Worm (Caenorhabditis elegans) whole organism, L4 larva: ENCODE results near the gene K03B8.11.

Source experiments
- F37D6.2 ChIP-seq: sonication (generic microtip); optimal IDR thresholded peaks from 2 replicates; lab custom pipeline; 2016; ENCODE audit warnings: mild to moderate bottlenecking, missing genetic modification characterization, missing compliant biosample characterization
- T26A8.4 ChIP-seq: fragments of 200-800 bp; sonication (Bioruptor generic); IDR thresholded peaks from 2 replicates; pipeline ENCODE4 v1.3.6; 2022; ENCODE audit warnings: missing genetic modification characterization, missing compliant biosample characterization
- ZK337.2 ChIP-seq: fragments of 200-800 bp; sonication (Bioruptor generic); IDR thresholded peaks from 2 replicates; pipeline ENCODE4 v1.3.6; 2022; ENCODE audit warnings: missing genetic modification reagents, missing genetic modification characterization, missing compliant biosample characterization
- ceh-20 ChIP-seq: fragments of 200-800 bp; sonication (Bioruptor generic); IDR thresholded peaks from 2 replicates; pipeline ENCODE4 v1.3.6; 2022; ENCODE audit warnings: missing genetic modification reagents, missing genetic modification characterization, missing compliant biosample characterization
- ceh-28 ChIP-seq: fragments of 150-350 bp; optimal IDR thresholded peaks from 2 replicates; lab custom pipeline; 2014; ENCODE audit warnings: missing biosample characterization, missing genetic modification reagents, missing genetic modification characterization
- ceh-32 ChIP-seq: sonication (generic microtip); optimal IDR thresholded peaks from 2 replicates; lab custom pipeline; 2016; ENCODE audit warnings: mild to moderate bottlenecking, missing genetic modification characterization, missing compliant biosample characterization; ENCODE audit not compliant: poor library complexity
- ceh-62 ChIP-seq: sonication (generic microtip); optimal IDR thresholded peaks from 2 replicates; lab custom pipeline; 2017; ENCODE audit warnings: missing biosample characterization, missing genetic modification characterization
- ces-1 ChIP-seq: fragments of 150-350 bp; sonication (generic microtip); optimal IDR thresholded peaks from 4 replicates; lab custom pipeline; 2014; ENCODE audit warnings: missing biosample characterization, missing genetic modification reagents, missing genetic modification characterization
- cey-2 ChIP-seq: sonication (generic microtip); optimal IDR thresholded peaks from 3 replicates; lab custom pipeline; 2017; ENCODE audit warnings: missing genetic modification characterization, mild to moderate bottlenecking, missing compliant biosample characterization, antibody characterized with exemption, borderline replicate concordance; ENCODE audit not compliant: insufficient read depth
- ctbp-1 ChIP-seq: fragments of 200-800 bp; sonication (Bioruptor generic); IDR thresholded peaks from 2 replicates; pipeline ENCODE4 v1.3.6; 2022; ENCODE audit warnings: missing genetic modification reagents, missing genetic modification characterization, missing compliant biosample characterization
- daf-16 ChIP-seq, 3 experiments: sonication (generic microtip); optimal IDR thresholded peaks; 2 replicates each; lab custom pipeline; 2016 to 2017; ENCODE audit warnings: missing genetic modification characterization in 3 of 3, missing genetic modification reagents in 3 of 3, mild to moderate bottlenecking in 2 of 3, missing compliant biosample characterization in 2 of 3, missing biosample characterization in 1 of 3, moderate library complexity in 1 of 3
- daf-19 ChIP-seq: fragments of 200-800 bp; sonication (Bioruptor generic); conservative IDR thresholded peaks from 2 replicates; pipeline ENCODE4 v1.3.6; 2022; ENCODE audit warnings: missing genetic modification characterization, missing compliant biosample characterization
- dve-1 ChIP-seq: sonication (generic microtip); optimal IDR thresholded peaks from 2 replicates; lab custom pipeline; 2017; ENCODE audit warnings: antibody characterized with exemption, mild to moderate bottlenecking, missing genetic modification characterization, missing compliant biosample characterization; ENCODE audit not compliant: insufficient read depth
- egl-43 ChIP-seq: fragments of 200-800 bp; sonication (Bioruptor generic); IDR thresholded peaks from 2 replicates; pipeline ENCODE4 v1.3.6; 2022; ENCODE audit warnings: missing genetic modification reagents, missing genetic modification characterization, missing compliant biosample characterization
- fkh-10 ChIP-seq: fragments of 150-350 bp; optimal IDR thresholded peaks from 2 replicates; lab custom pipeline; 2014; ENCODE audit warnings: missing biosample characterization, missing genetic modification reagents, missing genetic modification characterization
- hif-1 ChIP-seq, 2 experiments: sonication (generic microtip); optimal IDR thresholded peaks; 2 replicates each; lab custom pipeline; 2016 to 2017; ENCODE audit warnings: missing compliant biosample characterization in 2 of 2, missing genetic modification characterization in 2 of 2, missing genetic modification reagents in 2 of 2, missing genotype in 2 of 2, mild to moderate bottlenecking in 1 of 2
- hmg-1.1 ChIP-seq: fragments of 200-800 bp; sonication (Bioruptor generic); IDR thresholded peaks from 2 replicates; pipeline ENCODE4 v1.3.6; 2022; ENCODE audit warnings: missing genetic modification reagents, missing genetic modification characterization, missing compliant biosample characterization
- lim-7 ChIP-seq: fragments of 200-800 bp; sonication (Bioruptor generic); IDR thresholded peaks from 2 replicates; pipeline ENCODE4 v1.3.6; 2022; ENCODE audit warnings: missing genetic modification characterization, missing compliant biosample characterization
- lin-38 ChIP-seq: fragments of 200-800 bp; sonication (Bioruptor generic); IDR thresholded peaks from 2 replicates; pipeline ENCODE4 v1.3.6; 2022; ENCODE audit warnings: missing genetic modification reagents, missing genetic modification characterization, missing compliant biosample characterization
- lsy-2 ChIP-seq, 2 experiments: fragments of 150-350 bp in 1 of 2; sonication (generic microtip) in 1 of 2; optimal IDR thresholded peaks; 2 replicates each; lab custom pipeline; 2014 to 2017; ENCODE audit warnings: missing biosample characterization in 2 of 2, missing genetic modification characterization in 2 of 2
- madf-9 ChIP-seq: fragments of 200-800 bp; sonication (Bioruptor generic); conservative IDR thresholded peaks from 2 replicates; pipeline ENCODE4 v1.3.6; 2022; ENCODE audit warnings: missing genetic modification reagents, missing genetic modification characterization, missing compliant biosample characterization
- mdl-1 ChIP-seq, 2 experiments: fragments of 150-350 bp in 1 of 2; sonication (generic microtip) in 1 of 2; optimal IDR thresholded peaks; 2 replicates each; lab custom pipeline; 2014 to 2017; ENCODE audit warnings: missing biosample characterization in 2 of 2, missing genetic modification characterization in 2 of 2
- mep-1 ChIP-seq: fragments of 150-350 bp; sonication (generic microtip); optimal IDR thresholded peaks from 3 replicates; lab custom pipeline; 2014; ENCODE audit warnings: missing biosample characterization, missing genetic modification characterization
- mes-2 ChIP-seq: sonication (generic microtip); optimal IDR thresholded peaks from 2 replicates; lab custom pipeline; 2016; ENCODE audit warnings: missing genotype, mild to moderate bottlenecking, missing genetic modification characterization, missing compliant biosample characterization; ENCODE audit not compliant: poor library complexity, severe bottlenecking
- mxl-2 ChIP-seq: fragments of 200-800 bp; sonication (Bioruptor generic); conservative IDR thresholded peaks from 2 replicates; pipeline ENCODE4 v1.3.6; 2022; ENCODE audit warnings: missing genetic modification reagents, missing genetic modification characterization, missing compliant biosample characterization
- mxl-3 ChIP-seq: fragments of 200-800 bp; sonication (Bioruptor generic); optimal IDR thresholded peaks from 2 replicates; lab custom pipeline; 2018; ENCODE audit warnings: mild to moderate bottlenecking, missing genetic modification characterization, missing compliant biosample characterization
- nhr-102 ChIP-seq: sonication (generic microtip); optimal IDR thresholded peaks from 2 replicates; lab custom pipeline; 2016; ENCODE audit warnings: mild to moderate bottlenecking, missing genetic modification characterization, moderate library complexity, missing compliant biosample characterization
- nhr-11 ChIP-seq: fragments of 150-350 bp; optimal IDR thresholded peaks from 2 replicates; lab custom pipeline; 2014; ENCODE audit warnings: missing biosample characterization, missing genetic modification characterization
- nhr-111 ChIP-seq: fragments of 200-800 bp; sonication (Bioruptor generic); optimal IDR thresholded peaks from 2 replicates; lab custom pipeline; 2018; ENCODE audit warnings: mild to moderate bottlenecking, missing genetic modification characterization, missing compliant biosample characterization
- nhr-237 ChIP-seq: sonication (generic microtip); optimal IDR thresholded peaks from 2 replicates; lab custom pipeline; 2017; ENCODE audit warnings: missing biosample characterization, missing genetic modification characterization
- nhr-28 ChIP-seq: fragments of 150-350 bp; optimal IDR thresholded peaks from 2 replicates; lab custom pipeline; 2014; ENCODE audit warnings: missing biosample characterization, missing genetic modification characterization
- nhr-77 ChIP-seq: fragments of 150-350 bp; optimal IDR thresholded peaks from 2 replicates; lab custom pipeline; 2014; ENCODE audit warnings: missing biosample characterization, missing genetic modification characterization
- pqm-1 ChIP-seq: sonication (generic microtip); optimal IDR thresholded peaks from 2 replicates; lab custom pipeline; 2017; ENCODE audit warnings: missing biosample characterization, missing genetic modification characterization
- rbr-2 ChIP-seq: sonication (generic microtip); optimal IDR thresholded peaks from 2 replicates; lab custom pipeline; 2016; ENCODE audit warnings: missing genotype, missing genetic modification characterization, missing compliant biosample characterization
- set-16 ChIP-seq: fragments of 200-800 bp; sonication (Bioruptor generic); IDR thresholded peaks from 2 replicates; pipeline ENCODE4 v1.3.6; 2022; ENCODE audit warnings: missing genetic modification reagents, missing genetic modification characterization, missing compliant biosample characterization
- snpc-1.2 ChIP-seq: fragments of 200-800 bp; sonication (Bioruptor generic); IDR thresholded peaks from 2 replicates; pipeline ENCODE4 v1.3.6; 2022; ENCODE audit warnings: missing genetic modification reagents, missing genetic modification characterization, missing compliant biosample characterization
- snpc-4 ChIP-seq: fragments of 150-350 bp; optimal IDR thresholded peaks from 2 replicates; lab custom pipeline; 2014; ENCODE audit warnings: missing biosample characterization, missing genetic modification characterization
- unc-62 ChIP-seq, 3 experiments: fragments of 150-350 bp in 1 of 3; sonication (generic microtip); optimal IDR thresholded peaks in 2 of 3; peaks in 1 of 3; 1 replicate in 1 of 3; 2 replicates in 2 of 3; lab custom pipeline; 2014 to 2017; ENCODE audit warnings: missing biosample characterization in 3 of 3, missing genetic modification characterization in 3 of 3, missing genetic modification reagents in 3 of 3, missing genotype in 1 of 3
- zip-11 ChIP-seq: fragments of 200-800 bp; sonication (Bioruptor generic); IDR thresholded peaks from 2 replicates; pipeline ENCODE4 v1.3.6; 2022; ENCODE audit warnings: missing genetic modification characterization, missing compliant biosample characterization

The K03B8.11 gene

DNA sequence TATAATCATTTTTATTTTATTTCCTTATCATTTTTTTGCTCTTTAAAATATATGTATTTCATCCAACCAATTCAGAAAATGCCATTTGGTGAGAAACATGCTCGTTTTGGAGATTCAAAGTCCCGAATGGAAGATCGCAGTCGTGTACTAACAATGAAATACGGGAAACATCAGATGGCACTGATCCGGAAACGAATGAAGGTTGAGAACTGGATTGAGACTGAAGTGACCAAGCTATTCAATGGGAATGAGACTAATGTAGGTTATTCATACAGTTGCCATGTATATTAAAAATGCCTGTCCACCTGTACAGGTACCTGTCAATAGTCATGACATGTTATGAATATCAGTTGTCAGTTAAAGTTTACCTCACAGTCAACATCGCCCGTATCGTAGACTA lies 7.3 kb downstream of the K03B8.11 start, which contains the start of gene F55C10.5:
TSS of gene F55C10.5 (plus strand) at position 74 of the 400 bp plus-strand sequence.
- TF ChIP-seq dve-1, result no peak
- TF ChIP-seq unc-62 (GFP tag; optimal IDR thresholded peaks at IDR 0.05 in 1 of 2; lab: Kevin White, UChicago), result peak in 1 of 2 experiments; percentile 94
- TF ChIP-seq unc-62 (tag; optimal IDR thresholded peaks at IDR 0.05; lab: Kevin White, UChicago), result no peak

ce11 chrV:11380571-11380970 lies 9.7 kb downstream of the K03B8.11 start:
- TF ChIP-seq fkh-10 (GFP tag; lab: Kevin White, UChicago) (peak; percentile 38), unc-62 (GFP tag; optimal IDR thresholded peaks at IDR 0.05 in 1 of 2; lab: Kevin White, UChicago) (peak in 1 of 2 experiments; percentile 68), unc-62 (tag; optimal IDR thresholded peaks at IDR 0.05; lab: Kevin White, UChicago) (no peak), snpc-1.2 (GFP tag; lab: Robert Waterston, UW) (no peak)
- TF ChIP-seq, all 104 proteins: peak for 2

DNA sequence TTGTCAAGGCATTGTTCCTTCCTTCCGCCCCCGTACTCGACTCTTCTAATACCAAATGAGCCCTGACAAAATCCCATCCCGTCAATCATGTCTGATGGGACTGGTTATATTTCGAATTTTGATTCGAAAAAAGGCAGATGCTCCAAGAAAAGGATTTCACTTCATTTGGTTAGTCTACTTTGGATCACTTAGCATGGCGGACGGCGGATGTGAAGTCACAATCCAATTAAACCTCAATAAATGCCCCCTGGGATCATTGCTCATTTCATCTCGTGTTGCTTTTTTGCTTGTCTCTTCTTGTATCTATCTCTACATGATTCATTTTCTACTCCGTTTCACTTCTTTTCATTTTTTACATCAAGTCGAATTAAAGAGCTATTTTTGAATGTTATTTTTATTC lies 11.0 kb downstream of the K03B8.11 start:
- no peak for TF ChIP-seq ceh-62 (tag; lab: Kevin White, UChicago)
- peak; percentile 32; the same call in 1 of the 2 replicates for TF ChIP-seq ceh-20

ce11 chrV:11375150-11375792 lies 15.0 kb downstream of the K03B8.11 start, which contains the start of gene cnb-1:
Gene cnb-1, plus strand, starts transcription at chrV:11375742.
- TF ChIP-seq daf-16 (GFP tag; optimal IDR thresholded peaks at IDR 0.05; lab: Kevin White, UChicago) (no peak), daf-16 (tag; optimal IDR thresholded peaks at IDR 0.05; lab: Kevin White, UChicago) (peak; percentile 49), nhr-77 (tag; lab: Kevin White, UChicago) (no peak), set-16 (no peak; the same call in none of the 2 replicates), ces-1 (GFP tag; lab: Kevin White, UChicago) (peak; percentile 14), mes-2 (peak; percentile 29), F37D6.2 (peak; percentile 31), fkh-10 (GFP tag; lab: Kevin White, UChicago) (peak; percentile 54), lim-7 (GFP tag; lab: Robert Waterston, UW) (no peak), dve-1 (peak; percentile 42), ZK337.2 (GFP tag; lab: Robert Waterston, UW) (peak; percentile 91), zip-11 (GFP tag; lab: Robert Waterston, UW) (no peak), ctbp-1 (0 out of 2 replicates have a peak, but pooled peaks have one; percentile 59), ceh-32 (tag; lab: Kevin White, UChicago) (no peak), nhr-111 (GFP tag; lab: Kevin White, UChicago) (no peak), mep-1 (tag; lab: Kevin White, UChicago) (peak; percentile 66), lsy-2 (tag; optimal IDR thresholded peaks at IDR 0.05; lab: Kevin White, UChicago) (peak in 1 of 2 experiments; percentile 79), T26A8.4 (GFP tag; lab: Robert Waterston, UW) (0 out of 2 replicates have a peak, but pooled peaks have one; percentile 36), nhr-11 (peak; percentile 24), mxl-2 (GFP tag; lab: Robert Waterston, UW) (no peak), rbr-2 (peak; percentile 77), snpc-1.2 (GFP tag; lab: Robert Waterston, UW) (no peak), mdl-1 (tag; optimal IDR thresholded peaks at IDR 0.05; lab: Kevin White, UChicago) (peak in 1 of 2 experiments; percentile 8), madf-9 (GFP tag; lab: Robert Waterston, UW) (no peak), unc-62 (GFP tag; optimal IDR thresholded peaks at IDR 0.05 in 1 of 2; lab: Kevin White, UChicago) (peak in 1 of 2 experiments; percentile 91), unc-62 (tag; optimal IDR thresholded peaks at IDR 0.05; lab: Kevin White, UChicago) (no peak), nhr-28 (tag; lab: Kevin White, UChicago) (peak; percentile 6), nhr-237 (no peak), hif-1 (tag; optimal IDR thresholded peaks at IDR 0.05; lab: Kevin White, UChicago) (peak in 1 of 2 experiments; percentile 61), hmg-1.1 (GFP tag; lab: Robert Waterston, UW) (peak; percentile 75), snpc-4 (tag; lab: Kevin White, UChicago) (no peak), pqm-1 (tag; lab: Kevin White, UChicago) (peak; percentile 19), nhr-102 (tag; lab: Kevin White, UChicago) (no peak), ceh-28 (tag; lab: Kevin White, UChicago) (peak; percentile 51), daf-19 (GFP tag; lab: Robert Waterston, UW) (no peak), ceh-62 (tag; lab: Kevin White, UChicago) (no peak), egl-43 (GFP tag; lab: Robert Waterston, UW) (peak; percentile 73; the same call in 1 of the 2 replicates), ceh-20 (peak; percentile 57; the same call in 1 of the 2 replicates), cey-2 (no peak), lin-38 (GFP tag; lab: Robert Waterston, UW) (peak; percentile 29), mxl-3 (GFP tag; lab: Kevin White, UChicago) (no peak)
